ENCODE assay signal across 6 worm cellular contexts in genomic region chrX:8136276-8136891, ce11.
TF ChIP-seq lines count a peak whose summit lies in the region.

Gene C02B8.6 (minus strand): TSS chrX:8136326.

TF ChIP-seq in whole organism, L1 larva, 84 proteins besides CTCF, POLR2A, EP300 and RAD21 (continued from another document and continues in another):
- TF ChIP-seq unc-30 (tag; optimal IDR thresholded peaks at IDR 0.05; lab: Kevin White, UChicago) (no peak), xbp-1 (tag; optimal IDR thresholded peaks at IDR 0.05; lab: Kevin White, UChicago) (peak; percentile 27), lin-39 (tag; optimal IDR thresholded peaks at IDR 0.05; lab: Kevin White, UChicago) (no peak), nhr-20 (tag; optimal IDR thresholded peaks at IDR 0.05; lab: Kevin White, UChicago) (peak; percentile 25), F16B12.6 (tag; optimal IDR thresholded peaks at IDR 0.05; lab: Kevin White, UChicago) (peak; percentile 81), ceh-82 (tag; optimal IDR thresholded peaks at IDR 0.05; lab: Kevin White, UChicago) (peak in 1 of 3 experiments; percentile 29), ets-5 (GFP tag; IDR thresholded peaks at IDR 0.05; lab: Robert Waterston, UW) (no peak), mep-1 (tag; optimal IDR thresholded peaks at IDR 0.05; lab: Kevin White, UChicago) (peak; percentile 79), lin-15B (tag; optimal IDR thresholded peaks at IDR 0.05; lab: Kevin White, UChicago) (no peak), Y116A8C.19 (tag; optimal IDR thresholded peaks at IDR 0.05; lab: Kevin White, UChicago; ENCODE audit: borderline replicate concordance) (no peak), mef-2 (tag; optimal IDR thresholded peaks at IDR 0.05; lab: Kevin White, UChicago) (no peak), ceh-63 (GFP tag; optimal IDR thresholded peaks at IDR 0.05; lab: Kevin White, UChicago) (no peak), nhr-76 (tag; optimal IDR thresholded peaks at IDR 0.05; lab: Kevin White, UChicago) (no peak), mdl-1 (tag; optimal IDR thresholded peaks at IDR 0.05; lab: Kevin White, UChicago) (peak in 1 of 2 experiments; percentile 23), ces-1 (GFP tag; optimal IDR thresholded peaks at IDR 0.05; lab: Kevin White, UChicago) (no peak), nhr-47 (tag; optimal IDR thresholded peaks at IDR 0.05; lab: Kevin White, UChicago) (peak; percentile 39), snu-23 (GFP tag; optimal IDR thresholded peaks at IDR 0.05; lab: Kevin White, UChicago) (peak; percentile 60), nhr-12 (tag; optimal IDR thresholded peaks at IDR 0.05; lab: Kevin White, UChicago) (no peak), fkh-10 (GFP tag; optimal IDR thresholded peaks at IDR 0.05; lab: Kevin White, UChicago) (no peak), lin-14 (GFP tag; optimal IDR thresholded peaks at IDR 0.05; lab: Kevin White, UChicago) (peak; percentile 69), unc-130 (tag; optimal IDR thresholded peaks at IDR 0.05; lab: Kevin White, UChicago) (no peak), tlp-1 (tag; optimal IDR thresholded peaks at IDR 0.05; lab: Kevin White, UChicago) (no peak)

TF ChIP-seq in whole organism, L2 larva, 48 proteins besides CTCF, POLR2A, EP300 and RAD21 (continued from another document):
- TF ChIP-seq nhr-129 (tag; optimal IDR thresholded peaks at IDR 0.05; lab: Kevin White, UChicago) (peak; percentile 82), unc-62 (GFP tag; optimal IDR thresholded peaks at IDR 0.05; lab: Kevin White, UChicago) (no peak), fos-1 (tag; optimal IDR thresholded peaks at IDR 0.05; lab: Kevin White, UChicago) (peak; percentile 86), gmeb-1 (tag; optimal IDR thresholded peaks at IDR 0.05; lab: Kevin White, UChicago) (no peak), dmd-4 (tag; optimal IDR thresholded peaks at IDR 0.05; lab: Kevin White, UChicago) (no peak), nhr-237 (tag; optimal IDR thresholded peaks at IDR 0.05; lab: Kevin White, UChicago) (no peak), F13H6.1 (tag; optimal IDR thresholded peaks at IDR 0.05; lab: Kevin White, UChicago) (peak; percentile 39), zag-1 (tag; optimal IDR thresholded peaks at IDR 0.05; lab: Kevin White, UChicago) (no peak), nhr-23 (tag; optimal IDR thresholded peaks at IDR 0.05; lab: Kevin White, UChicago) (no peak), mdl-1 (tag; optimal IDR thresholded peaks at IDR 0.05; lab: Kevin White, UChicago) (no peak), nhr-11 (tag; optimal IDR thresholded peaks at IDR 0.05; lab: Kevin White, UChicago) (no peak), C34F6.9 (tag; optimal IDR thresholded peaks at IDR 0.05; lab: Kevin White, UChicago) (peak; percentile 59), unc-55 (GFP tag; optimal IDR thresholded peaks at IDR 0.05; lab: Kevin White, UChicago) (peak; percentile 70), nhr-6 (tag; optimal IDR thresholded peaks at IDR 0.05; lab: Kevin White, UChicago) (no peak), ztf-4 (tag; optimal IDR thresholded peaks at IDR 0.05; lab: Kevin White, UChicago) (no peak), sma-3 (GFP tag; optimal IDR thresholded peaks at IDR 0.05; lab: Kevin White, UChicago) (no peak), skn-1 (tag; optimal IDR thresholded peaks at IDR 0.05; lab: Kevin White, UChicago) (no peak), egl-27 (tag; optimal IDR thresholded peaks at IDR 0.05; lab: Kevin White, UChicago) (no peak), unc-39 (tag; optimal IDR thresholded peaks at IDR 0.05; lab: Kevin White, UChicago) (no peak), R02D3.7 (tag; optimal IDR thresholded peaks at IDR 0.05; lab: Kevin White, UChicago) (no peak), mbf-1 (tag; optimal IDR thresholded peaks at IDR 0.05; lab: Kevin White, UChicago) (no peak), crh-2 (tag; optimal IDR thresholded peaks at IDR 0.05; lab: Kevin White, UChicago) (peak; percentile 51)

TF ChIP-seq in whole organism, L3 larva, 47 proteins besides CTCF, POLR2A, EP300 and RAD21 (continued from another document):
- TF ChIP-seq pqm-1 (tag; optimal IDR thresholded peaks at IDR 0.05; lab: Kevin White, UChicago) = peak; percentile 64
- TF ChIP-seq pha-4 (tag; optimal IDR thresholded peaks at IDR 0.05; lab: Kevin White, UChicago) = peak; percentile 85
TF ChIP-seq in whole organism, L3 larva: peak in this region for 10.

TF ChIP-seq in whole organism, L4 larva, 104 proteins besides CTCF, POLR2A, EP300 and RAD21 (continued from another document):
- TF ChIP-seq ZK337.2 (GFP tag; IDR thresholded peaks at IDR 0.05; lab: Robert Waterston, UW) (no peak), dmd-6 (GFP tag; IDR thresholded peaks at IDR 0.05; lab: Robert Waterston, UW) (peak; percentile 55), zip-11 (GFP tag; IDR thresholded peaks at IDR 0.05; lab: Robert Waterston, UW) (no peak), daf-16 (GFP tag; optimal IDR thresholded peaks at IDR 0.05; lab: Kevin White, UChicago) (peak in 1 of 2 experiments; percentile 3), daf-16 (tag; optimal IDR thresholded peaks at IDR 0.05; lab: Kevin White, UChicago) (peak; percentile 75), ceh-82 (tag; optimal IDR thresholded peaks at IDR 0.05; lab: Kevin White, UChicago) (no peak), zfp-2 (tag; optimal IDR thresholded peaks at IDR 0.05; lab: Kevin White, UChicago) (no peak), unc-62 (GFP tag; optimal IDR thresholded peaks at IDR 0.05 in 1 of 2; lab: Kevin White, UChicago) (peak in 1 of 2 experiments; percentile 93), unc-62 (tag; optimal IDR thresholded peaks at IDR 0.05; lab: Kevin White, UChicago) (no peak), aha-1 (tag; lab: Kevin White, UChicago) (peak; percentile 67), ctbp-1 (GFP tag; IDR thresholded peaks at IDR 0.05; lab: Robert Waterston, UW) (no peak), nhr-11 (tag; optimal IDR thresholded peaks at IDR 0.05; lab: Kevin White, UChicago) (peak; percentile 12), Y75B8A.6 (GFP tag; IDR thresholded peaks at IDR 0.05; lab: Robert Waterston, UW) (no peak), nhr-25 (tag; optimal IDR thresholded peaks at IDR 0.05; lab: Kevin White, UChicago; ENCODE audit: borderline replicate concordance, insufficient read depth) (no peak), aly-2 (tag; optimal IDR thresholded peaks at IDR 0.05; lab: Kevin White, UChicago) (no peak), lir-3 (tag; optimal IDR thresholded peaks at IDR 0.05; lab: Kevin White, UChicago) (no peak), pha-4 (GFP tag; IDR thresholded peaks at IDR 0.05; lab: Robert Waterston, UW) (no peak), pha-4 (tag; optimal IDR thresholded peaks at IDR 0.05; lab: Kevin White, UChicago) (peak; percentile 81), hlh-11 (tag; optimal IDR thresholded peaks at IDR 0.05; lab: Kevin White, UChicago) (peak; percentile 68), nhr-41 (GFP tag; IDR thresholded peaks at IDR 0.05; lab: Robert Waterston, UW) (0 out of 2 replicates have a peak, but pooled peaks have one; percentile 58), hlh-30 (tag; optimal IDR thresholded peaks at IDR 0.05; lab: Kevin White, UChicago; ENCODE audit: insufficient read depth) (no peak), nhr-28 (tag; optimal IDR thresholded peaks at IDR 0.05; lab: Kevin White, UChicago) (peak; percentile 70), dve-1 (tag; optimal IDR thresholded peaks at IDR 0.05; lab: Kevin White, UChicago; ENCODE audit: insufficient read depth) (peak; percentile 87), nhr-48 (tag; optimal IDR thresholded peaks at IDR 0.05; lab: Kevin White, UChicago) (no peak), sdz-12 (GFP tag; optimal IDR thresholded peaks at IDR 0.05; lab: Kevin White, UChicago) (no peak), jun-1 (tag; optimal IDR thresholded peaks at IDR 0.05; lab: Kevin White, UChicago) (no peak)

TF ChIP-seq in whole organism, late embryonic, 69 proteins besides CTCF, POLR2A, EP300 and RAD21 (continued from another document):
- no peak for TF ChIP-seq nhr-11 (tag; optimal IDR thresholded peaks at IDR 0.05; lab: Kevin White, UChicago)
- TF ChIP-seq ceh-31 (tag; optimal IDR thresholded peaks at IDR 0.05; lab: Kevin White, UChicago) = peak; percentile 10
- TF ChIP-seq ceh-48 (tag; optimal IDR thresholded peaks at IDR 0.05; lab: Kevin White, UChicago) = peak; percentile 26
- peak; percentile 33 for TF ChIP-seq nfya-1 (tag; optimal IDR thresholded peaks at IDR 0.05; lab: Kevin White, UChicago)
- TF ChIP-seq C38D4.7 (GFP tag; optimal IDR thresholded peaks at IDR 0.05; lab: Kevin White, UChicago) = no peak
- no peak for TF ChIP-seq fax-1 (tag; optimal IDR thresholded peaks at IDR 0.05; lab: Kevin White, UChicago)
- TF ChIP-seq ahr-1 (tag; optimal IDR thresholded peaks at IDR 0.05; lab: Kevin White, UChicago) = no peak
- peak; percentile 32 for TF ChIP-seq ceh-34 (tag; optimal IDR thresholded peaks at IDR 0.05; lab: Kevin White, UChicago)

TF ChIP-seq in whole organism, mixed stage, embryonic, 35 proteins besides CTCF, POLR2A, EP300 and RAD21 (continued from another document):
- TF ChIP-seq unc-39 (tag; optimal IDR thresholded peaks at IDR 0.05; lab: Kevin White, UChicago) (no peak), unc-62 (GFP tag; optimal IDR thresholded peaks at IDR 0.05; lab: Kevin White, UChicago) (peak; percentile 20), flh-1 (GFP tag; optimal IDR thresholded peaks at IDR 0.05; lab: Kevin White, UChicago) (no peak), nhr-28 (tag; optimal IDR thresholded peaks at IDR 0.05; lab: Kevin White, UChicago) (no peak), lin-13 (tag; optimal IDR thresholded peaks at IDR 0.05; lab: Kevin White, UChicago) (no peak), lsy-2 (tag; optimal IDR thresholded peaks at IDR 0.05; lab: Kevin White, UChicago) (no peak), mls-2 (tag; optimal IDR thresholded peaks at IDR 0.05; lab: Kevin White, UChicago) (no peak), zip-8 (tag; optimal IDR thresholded peaks at IDR 0.05; lab: Kevin White, UChicago) (no peak), blmp-1 (tag; optimal IDR thresholded peaks at IDR 0.05; lab: Kevin White, UChicago) (no peak), nhr-2 (tag; optimal IDR thresholded peaks at IDR 0.05; lab: Kevin White, UChicago) (no peak), hlh-1 (tag; optimal IDR thresholded peaks at IDR 0.05; lab: Kevin White, UChicago) (peak; percentile 64), drap-1 (GFP tag; optimal IDR thresholded peaks at IDR 0.05; lab: Kevin White, UChicago) (no peak), lin-32 (GFP tag; optimal IDR thresholded peaks at IDR 0.05; lab: Kevin White, UChicago) (no peak), nhr-12 (tag; optimal IDR thresholded peaks at IDR 0.05; lab: Kevin White, UChicago) (no peak), elt-3 (tag; optimal IDR thresholded peaks at IDR 0.05; lab: Kevin White, UChicago) (no peak), mep-1 (tag; optimal IDR thresholded peaks at IDR 0.05; lab: Kevin White, UChicago) (peak; percentile 56)
TF ChIP-seq in whole organism, mixed stage, embryonic: peak in this region for 8.
